Fruit fly (Drosophila melanogaster) whole organism, embryonic: ENCODE measurements around the gene CG14036.
A peak's percentile ranks its signal among the peaks of the same experiment; 100 is the strongest.

ENCODE experiments used
- Adf1 ChIP-seq: fragments of 200-800 bp; sonication (Bioruptor generic); IDR thresholded peaks from 2 replicates; pipeline ENCODE4 v1.3.6; 2022; ENCODE audit warnings: missing biosample characterization, missing genetic modification characterization
- Asciz ChIP-seq: fragments of 200-800 bp; sonication (Bioruptor generic); optimal IDR thresholded peaks from 2 replicates; lab custom pipeline; 2017; ENCODE audit warnings: missing biosample characterization, mild to moderate bottlenecking, missing genetic modification characterization, missing genetic modification reagents
- Awh ChIP-seq: fragments of 200-800 bp; sonication (Bioruptor generic); IDR thresholded peaks from 2 replicates; pipeline ENCODE4, ENCODE4 v1.3.6; 2022; ENCODE audit warnings: missing biosample characterization, missing genetic modification characterization
- B-H2 ChIP-seq: fragments of 200-800 bp; sonication (Bioruptor generic); optimal IDR thresholded peaks from 2 replicates; lab custom pipeline; 2018; ENCODE audit warnings: missing biosample characterization, mild to moderate bottlenecking, missing genetic modification characterization
- CG10431 ChIP-seq: fragments of 200-800 bp; sonication (Bioruptor generic); optimal IDR thresholded peaks from 3 replicates; lab custom pipeline; 2018; ENCODE audit warnings: missing biosample characterization, mild to moderate bottlenecking, missing genetic modification characterization
- CG11247 ChIP-seq: fragments of 200-800 bp; sonication (Bioruptor generic); IDR thresholded peaks from 2 replicates; pipeline ENCODE4 v1.3.6; 2022; ENCODE audit warnings: missing biosample characterization, missing genetic modification characterization
- CG11723 ChIP-seq: fragments of 200-800 bp; sonication (Bioruptor generic); optimal IDR thresholded peaks from 2 replicates; lab custom pipeline; 2017; ENCODE audit warnings: missing biosample characterization, mild to moderate bottlenecking, missing genetic modification characterization
- CG12071 ChIP-seq: fragments of 200-800 bp; sonication (Bioruptor generic); optimal IDR thresholded peaks from 3 replicates; lab custom pipeline; 2018; ENCODE audit warnings: missing biosample characterization, mild to moderate bottlenecking, missing genetic modification characterization
- CG12744 ChIP-seq: fragments of 200-800 bp; sonication (Bioruptor generic); optimal IDR thresholded peaks from 2 replicates; lab custom pipeline; 2016; ENCODE audit warnings: missing biosample characterization, missing genetic modification characterization
- CG1529 ChIP-seq: fragments of 200-800 bp; sonication (Bioruptor generic); optimal IDR thresholded peaks from 3 replicates; lab custom pipeline; 2018; ENCODE audit warnings: missing biosample characterization, missing genetic modification characterization
- CG15601 ChIP-seq: fragments of 200-800 bp; sonication (Bioruptor generic); optimal IDR thresholded peaks from 3 replicates; lab custom pipeline; 2019; ENCODE audit warnings: missing biosample characterization, mild to moderate bottlenecking, missing genetic modification characterization, moderate library complexity
- CG17359 ChIP-seq: fragments of 200-800 bp; sonication (Bioruptor generic); optimal IDR thresholded peaks from 3 replicates; lab custom pipeline; 2018; ENCODE audit warnings: missing biosample characterization, mild to moderate bottlenecking, missing genetic modification characterization, moderate library complexity
- CG17802 ChIP-seq: fragments of 200-800 bp; sonication (Bioruptor generic); optimal IDR thresholded peaks from 2 replicates; lab custom pipeline; 2018; ENCODE audit warnings: missing biosample characterization, mild to moderate bottlenecking, missing genetic modification characterization, moderate library complexity
- CG18476 ChIP-seq: fragments of 200-800 bp; sonication (Bioruptor generic); optimal IDR thresholded peaks from 2 replicates; lab custom pipeline; 2016; ENCODE audit warnings: missing biosample characterization, mild to moderate bottlenecking, missing genetic modification characterization
- CG18599 ChIP-seq: fragments of 200-800 bp; sonication (Bioruptor generic); optimal IDR thresholded peaks from 3 replicates; lab custom pipeline; 2017; ENCODE audit warnings: missing biosample characterization, missing genetic modification characterization, mild to moderate bottlenecking, moderate library complexity, missing genetic modification reagents
- CG30403 ChIP-seq: fragments of 200-800 bp; sonication (Bioruptor generic); optimal IDR thresholded peaks from 3 replicates; lab custom pipeline; 2016; ENCODE audit warnings: missing biosample characterization, missing genetic modification characterization
- CG31388 ChIP-seq: fragments of 200-800 bp; sonication (Bioruptor generic); optimal IDR thresholded peaks from 2 replicates; lab custom pipeline; 2016; ENCODE audit warnings: missing biosample characterization, missing genetic modification characterization
- CG34376 ChIP-seq: fragments of 200-800 bp; sonication (Bioruptor generic); optimal IDR thresholded peaks from 2 replicates; lab custom pipeline; 2018; ENCODE audit warnings: missing biosample characterization, mild to moderate bottlenecking, missing genetic modification characterization
- CG34422 ChIP-seq: fragments of 200-800 bp; sonication (Bioruptor generic); IDR thresholded peaks from 3 replicates; pipeline ENCODE4 v1.3.6; 2022; ENCODE audit warnings: missing biosample characterization, missing genetic modification characterization
- CG3726 ChIP-seq: fragments of 200-800 bp; sonication (Bioruptor generic); IDR thresholded peaks from 3 replicates; pipeline ENCODE4, ENCODE4 v1.3.6; 2022; ENCODE audit warnings: missing biosample characterization, missing genetic modification characterization
- CG3995 ChIP-seq: fragments of 200-800 bp; sonication (Bioruptor generic); optimal IDR thresholded peaks from 3 replicates; lab custom pipeline; 2016; ENCODE audit warnings: missing biosample characterization, missing genetic modification characterization
- CG6854 ChIP-seq: fragments of 200-800 bp; sonication (Bioruptor generic); optimal IDR thresholded peaks from 3 replicates; lab custom pipeline; 2017; ENCODE audit warnings: missing biosample characterization, mild to moderate bottlenecking, missing genetic modification characterization
- CG9876 ChIP-seq: fragments of 200-800 bp; sonication (Bioruptor generic); optimal IDR thresholded peaks from 2 replicates; lab custom pipeline; 2016; ENCODE audit warnings: missing biosample characterization, missing genetic modification characterization
- D19A ChIP-seq: fragments of 200-800 bp; optimal IDR thresholded peaks from 3 replicates; lab custom pipeline; 2019; ENCODE audit warnings: missing biosample characterization, mild to moderate bottlenecking, missing genetic modification characterization, moderate library complexity
- Dp ChIP-seq: fragments of 200-800 bp; sonication (Bioruptor generic); optimal IDR thresholded peaks from 2 replicates; lab custom pipeline; 2018; ENCODE audit warnings: missing biosample characterization, mild to moderate bottlenecking, missing genetic modification characterization, moderate library complexity
- Fer2 ChIP-seq: fragments of 200-800 bp; sonication (Bioruptor generic); optimal IDR thresholded peaks from 2 replicates; lab custom pipeline; 2018; ENCODE audit warnings: missing biosample characterization, mild to moderate bottlenecking, missing genetic modification characterization, moderate library complexity
- Gug ChIP-seq: fragments of 200-800 bp; sonication (Bioruptor generic); IDR thresholded peaks from 4 replicates; pipeline ENCODE4 v1.3.6; 2022; ENCODE audit warnings: missing biosample characterization, missing genetic modification characterization
- HLH4C ChIP-seq: fragments of 200-800 bp; sonication (Bioruptor generic); IDR thresholded peaks from 3 replicates; pipeline ENCODE4 v1.3.6; 2022; ENCODE audit warnings: missing biosample characterization, missing genetic modification characterization; ENCODE audit not compliant: partially characterized antibody
- Jarid2 ChIP-seq: fragments of 200-800 bp; sonication (Bioruptor generic); optimal IDR thresholded peaks from 3 replicates; lab custom pipeline; 2017; ENCODE audit warnings: mild to moderate bottlenecking, missing biosample characterization, missing genetic modification reagents, missing genetic modification characterization
- Kr ChIP-seq: fragments of 200-800 bp; sonication (Bioruptor generic); optimal IDR thresholded peaks from 2 replicates; lab custom pipeline; 2017; ENCODE audit warnings: missing biosample characterization, mild to moderate bottlenecking, missing genetic modification characterization
- Meics ChIP-seq: fragments of 200-800 bp; sonication (Bioruptor generic); optimal IDR thresholded peaks from 2 replicates; lab custom pipeline; 2017; ENCODE audit warnings: missing biosample characterization, mild to moderate bottlenecking, missing genetic modification characterization
- Nf-YB ChIP-seq: fragments of 200-800 bp; sonication (Bioruptor generic); optimal IDR thresholded peaks from 3 replicates; lab custom pipeline; 2019; ENCODE audit warnings: missing biosample characterization, mild to moderate bottlenecking, missing genetic modification characterization, moderate library complexity
- Nf-YC ChIP-seq: fragments of 200-800 bp; optimal IDR thresholded peaks from 3 replicates; lab custom pipeline; 2019; ENCODE audit warnings: missing biosample characterization, mild to moderate bottlenecking, missing genetic modification characterization, moderate library complexity
- Usf ChIP-seq: fragments of 200-800 bp; sonication (Bioruptor generic); optimal IDR thresholded peaks from 2 replicates; lab custom pipeline; 2017; ENCODE audit warnings: missing genotype, missing biosample characterization, missing genetic modification characterization
- cato ChIP-seq: fragments of 200-800 bp; sonication (Bioruptor generic); optimal IDR thresholded peaks from 2 replicates; lab custom pipeline; 2016; ENCODE audit warnings: missing biosample characterization, missing genetic modification characterization, borderline replicate concordance
- dan ChIP-seq: fragments of 200-800 bp; sonication (Bioruptor generic); IDR thresholded peaks from 2 replicates; pipeline ENCODE4 v1.3.6; 2022; ENCODE audit warnings: missing biosample characterization, missing genetic modification characterization
- eve ChIP-seq, 2 experiments: fragments of >200 bp; optimal IDR thresholded peaks; 2 replicates each; lab custom pipeline; 2017; ENCODE audit warnings: missing biosample characterization in 2 of 2, missing genetic modification characterization in 2 of 2
- kay ChIP-seq: fragments of 200-800 bp; sonication (Bioruptor generic); optimal IDR thresholded peaks from 2 replicates; lab custom pipeline; 2016; ENCODE audit warnings: missing biosample characterization, missing genetic modification characterization
- lov ChIP-seq, 2 experiments: fragments of 200-800 bp in 1 of 2; fragments of >200 bp in 1 of 2; sonication (Bioruptor generic) in 1 of 2; IDR thresholded peaks in 1 of 2; optimal IDR thresholded peaks in 1 of 2; 2 replicates in 1 of 2; 3 replicates in 1 of 2; pipeline versions ENCODE4 v1.3.6 to Lab custom; 2017 to 2022; ENCODE audit warnings: missing biosample characterization in 1 of 2, missing genetic modification characterization in 1 of 2
- nerfin-1 ChIP-seq: fragments of 200-800 bp; sonication (Bioruptor generic); optimal IDR thresholded peaks from 3 replicates; lab custom pipeline; 2019; ENCODE audit warnings: missing biosample characterization, mild to moderate bottlenecking, missing genetic modification characterization, moderate library complexity
- oc ChIP-seq: fragments of 200-800 bp; sonication (Bioruptor generic); optimal IDR thresholded peaks from 2 replicates; lab custom pipeline; 2018; ENCODE audit warnings: missing biosample characterization, mild to moderate bottlenecking, missing genetic modification characterization, moderate library complexity
- pros ChIP-seq: fragments of 200-800 bp; sonication (Bioruptor generic); optimal IDR thresholded peaks from 3 replicates; lab custom pipeline; 2019; ENCODE audit warnings: missing biosample characterization, mild to moderate bottlenecking, missing genetic modification characterization, moderate library complexity
- sd ChIP-seq: fragments of 200-800 bp; sonication (Bioruptor generic); optimal IDR thresholded peaks from 3 replicates; lab custom pipeline; 2018; ENCODE audit warnings: missing biosample characterization, mild to moderate bottlenecking, missing genetic modification characterization, moderate library complexity
- seq ChIP-seq: fragments of 200-800 bp; sonication (Bioruptor generic); IDR thresholded peaks from 2 replicates; pipeline ENCODE4 v1.3.6; 2022; ENCODE audit warnings: missing biosample characterization, missing genetic modification characterization
- sqz ChIP-seq: fragments of 200-800 bp; sonication (Bioruptor generic); optimal IDR thresholded peaks from 3 replicates; lab custom pipeline; 2018; ENCODE audit warnings: missing biosample characterization, mild to moderate bottlenecking, missing genetic modification characterization
- wdn ChIP-seq: fragments of 200-800 bp; sonication (Bioruptor generic); IDR thresholded peaks from 2 replicates; pipeline ENCODE4 v1.3.6; 2022; ENCODE audit warnings: missing biosample characterization, missing genetic modification characterization
- zfh1 ChIP-seq: fragments of 200-800 bp; sonication (Bioruptor generic); IDR thresholded peaks from 3 replicates; pipeline ENCODE4 v1.3.6; 2022; ENCODE audit warnings: missing biosample characterization, missing genetic modification characterization
- zfh2 ChIP-seq: fragments of 200-800 bp; sonication (Bioruptor generic); optimal IDR thresholded peaks from 2 replicates; lab custom pipeline; 2016; ENCODE audit warnings: missing biosample characterization, missing genetic modification characterization

The CG14036 gene

dm6 chr2L:5070797-5071579 lies 16.2 kb upstream of the CG14036 start, which contains the start of gene RpL37A (continued):
- no peak for TF ChIP-seq sd (tag; lab: Kevin White, UChicago)
- TF ChIP-seq Awh (GFP tag; lab: Robert Waterston, UW): peak; percentile 53; the same call in 1 of the 2 replicates
- peak; percentile 72 for TF ChIP-seq CG9876 (GFP tag; lab: Kevin White, UChicago)
- TF ChIP-seq lov (optimal IDR thresholded peaks at IDR 0.05; lab: Kevin White, UChicago): no peak
- peak; percentile 88 for TF ChIP-seq lov (GFP tag; IDR thresholded peaks at IDR 0.05; lab: Robert Waterston, UW)
- TF ChIP-seq Fer2 (tag; lab: Kevin White, UChicago): peak; percentile 41
- TF ChIP-seq D19A (tag; lab: Kevin White, UChicago): peak; percentile 38
- peak; percentile 63 for TF ChIP-seq CG18476 (GFP tag; lab: Kevin White, UChicago)
- TF ChIP-seq CG34422: peak; percentile 84; the same call in 2 of the 3 replicates
- peak; percentile 80 for TF ChIP-seq CG11723
- no peak for TF ChIP-seq cato (GFP tag; lab: Kevin White, UChicago)
- peak; percentile 39 for TF ChIP-seq CG1529
- peak; percentile 78 for TF ChIP-seq CG12071 (GFP tag; lab: Kevin White, UChicago)
- peak; percentile 80 for TF ChIP-seq Asciz (GFP tag; lab: Kevin White, UChicago)
- TF ChIP-seq CG18599: peak; percentile 88
- peak; percentile 91 for TF ChIP-seq Meics (GFP tag; lab: Kevin White, UChicago)
- no peak for TF ChIP-seq kay (GFP tag; lab: Kevin White, UChicago)
- TF ChIP-seq Adf1 (GFP tag; lab: Robert Waterston, UW): peak; percentile 47
- TF ChIP-seq CG3995 (GFP tag; lab: Kevin White, UChicago): peak; percentile 64
- peak; percentile 86 for TF ChIP-seq sqz (GFP tag; lab: Kevin White, UChicago)
- TF ChIP-seq Gug: no peak
- peak; percentile 86 for TF ChIP-seq B-H2 (GFP tag; lab: Kevin White, UChicago)
- TF ChIP-seq HLH4C: no peak; the same call in 2 of the 3 replicates
- peak in 1 of 2 experiments; percentile 66 for TF ChIP-seq eve (GFP tag; optimal IDR thresholded peaks at IDR 0.05; lab: Kevin White, UChicago)
- TF ChIP-seq Kr: peak; percentile 35
- peak; percentile 74 for TF ChIP-seq CG11247
- TF ChIP-seq Nf-YC: peak; percentile 70
- TF ChIP-seq wdn (GFP tag; lab: Robert Waterston, UW): peak; percentile 56; the same call in 1 of the 2 replicates
- TF ChIP-seq CG34376: peak; percentile 96
- TF ChIP-seq Usf: peak; percentile 41
- peak; percentile 79 for TF ChIP-seq nerfin-1 (tag; lab: Kevin White, UChicago)
- peak; percentile 68 for TF ChIP-seq CG17802 (tag; lab: Kevin White, UChicago)
- TF ChIP-seq CG3726: 0 out of 3 replicates have a peak, but pooled peaks have one; percentile 14
- peak; percentile 85 for TF ChIP-seq CG10431 (GFP tag; lab: Kevin White, UChicago)
- TF ChIP-seq CG6854 (GFP tag; lab: Kevin White, UChicago): peak; percentile 84
- TF ChIP-seq dan (GFP tag; lab: Robert Waterston, UW): no peak
- TF ChIP-seq CG17359 (tag; lab: Kevin White, UChicago): peak; percentile 71
- TF ChIP-seq pros (GFP tag; lab: Kevin White, UChicago): peak; percentile 4
- no peak for TF ChIP-seq CG31388 (GFP tag; lab: Kevin White, UChicago)
- TF ChIP-seq CG15601: peak; percentile 86
- peak; percentile 80 for TF ChIP-seq Jarid2 (GFP tag; lab: Kevin White, UChicago)
- TF ChIP-seq Nf-YB (GFP tag; lab: Kevin White, UChicago): peak; percentile 68
- peak; percentile 80 for TF ChIP-seq seq (GFP tag; lab: Robert Waterston, UW)
- TF ChIP-seq oc (tag; lab: Kevin White, UChicago): no peak
- peak; percentile 69 for TF ChIP-seq CG30403 (GFP tag; lab: Kevin White, UChicago)
- peak; percentile 54 for TF ChIP-seq Dp (GFP tag; lab: Kevin White, UChicago)
- TF ChIP-seq CG12744 (GFP tag; lab: Kevin White, UChicago): peak; percentile 71
- TF ChIP-seq zfh1 (GFP tag; lab: Robert Waterston, UW): peak; percentile 78
- peak; percentile 29 for TF ChIP-seq zfh2 (GFP tag; lab: Kevin White, UChicago)
